Fruit fly (Drosophila melanogaster): ENCODE results near the gene CrebA.

Gene CrebA

dm6 chr3L:15553993-15554644 lies 18.9 kb downstream of the CrebA start, which contains the start of gene AGO2 (continued):
- no peak for TF ChIP-seq pan (optimal IDR thresholded peaks at IDR 0.05)
- no peak for TF ChIP-seq pan (GFP tag; optimal IDR thresholded peaks at IDR 0.05 in 1 of 2, IDR thresholded peaks at IDR 0.05 in 1 of 2)
- TF ChIP-seq HLH4C (GFP tag; IDR thresholded peaks at IDR 0.05; ENCODE audit: partially characterized antibody) = peak; percentile 77
- TF ChIP-seq nom (GFP tag; optimal IDR thresholded peaks at IDR 0.05) = peak; percentile 100
- TF ChIP-seq knrl (GFP tag; IDR thresholded peaks at IDR 0.05; ENCODE audit: partially characterized antibody) = peak; percentile 52; the same call in 2 of the 3 replicates
- TF ChIP-seq pb (GFP tag; optimal IDR thresholded peaks at IDR 0.05) = peak; percentile 39
- TF ChIP-seq eyg (GFP tag; optimal IDR thresholded peaks at IDR 0.05) = peak; percentile 0
- no peak for TF ChIP-seq NK7.1 (GFP tag; optimal IDR thresholded peaks at IDR 0.05)
- TF ChIP-seq CG16863 (GFP tag; optimal IDR thresholded peaks at IDR 0.05) = no peak
- peak; percentile 50 for TF ChIP-seq her (GFP tag; optimal IDR thresholded peaks at IDR 0.05)
- no peak for TF ChIP-seq Lim3 (GFP tag; IDR thresholded peaks at IDR 0.05)
- TF ChIP-seq CG7839 (tag; optimal IDR thresholded peaks at IDR 0.05) = no peak
- peak; percentile 47 for TF ChIP-seq onecut (GFP tag; IDR thresholded peaks at IDR 0.05)
- TF ChIP-seq CG11504 (tag; optimal IDR thresholded peaks at IDR 0.05) = peak; percentile 76
- no peak for TF ChIP-seq CG1233 (GFP tag; optimal IDR thresholded peaks at IDR 0.05)
- TF ChIP-seq CG10147 (GFP tag; optimal IDR thresholded peaks at IDR 0.05) = peak; percentile 38
- TF ChIP-seq mld (GFP tag; IDR thresholded peaks at IDR 0.05; ENCODE audit: partially characterized antibody) = no peak; the same call in 2 of the 3 replicates
- no peak for TF ChIP-seq CG7928 (GFP tag; optimal IDR thresholded peaks at IDR 0.05)
- no peak for TF ChIP-seq CG4328 (GFP tag; optimal IDR thresholded peaks at IDR 0.05)
- peak; percentile 33 for TF ChIP-seq exex (tag; optimal IDR thresholded peaks at IDR 0.05)
- peak; percentile 69 for TF ChIP-seq bbx (GFP tag; IDR thresholded peaks at IDR 0.05; ENCODE audit: partially characterized antibody)
- no peak for TF ChIP-seq tgo (GFP tag; IDR thresholded peaks at IDR 0.05)
- TF ChIP-seq repo (GFP tag; optimal IDR thresholded peaks at IDR 0.05) = no peak
- no peak for TF ChIP-seq Lhr (GFP tag; optimal IDR thresholded peaks at IDR 0.05)
- TF ChIP-seq CG7745 (tag; optimal IDR thresholded peaks at IDR 0.05) = no peak
- no peak for TF ChIP-seq Atf3 (GFP tag; optimal IDR thresholded peaks at IDR 0.05)
- TF ChIP-seq CG7963 (GFP tag; IDR thresholded peaks at IDR 0.05; ENCODE audit: partially characterized antibody) = peak; percentile 64; the same call in 2 of the 3 replicates
- TF ChIP-seq Xbp1 (GFP tag; optimal IDR thresholded peaks at IDR 0.05) = no peak
- no peak for TF ChIP-seq Deaf1 (tag; optimal IDR thresholded peaks at IDR 0.05)
- no peak for TF ChIP-seq H2.0 (GFP tag; IDR thresholded peaks at IDR 0.05)
- TF ChIP-seq CG15696 (tag; optimal IDR thresholded peaks at IDR 0.05) = no peak
- no peak for TF ChIP-seq Poxn (GFP tag; IDR thresholded peaks at IDR 0.05)
- TF ChIP-seq lab (GFP tag; optimal IDR thresholded peaks at IDR 0.05) = no peak
- TF ChIP-seq CG7987 (GFP tag; optimal IDR thresholded peaks at IDR 0.05) = no peak
- TF ChIP-seq Dbx (GFP tag; IDR thresholded peaks at IDR 0.05) = 0 out of 3 replicates have a peak, but pooled peaks have one; percentile 34
- TF ChIP-seq Rx (GFP tag; IDR thresholded peaks at IDR 0.05) = no peak
- TF ChIP-seq grau (tag; optimal IDR thresholded peaks at IDR 0.05) = no peak
- no peak for TF ChIP-seq ken (GFP tag; IDR thresholded peaks at IDR 0.05)
- TF ChIP-seq CG15479 (GFP tag; optimal IDR thresholded peaks at IDR 0.05) = no peak
- TF ChIP-seq amos (GFP tag; IDR thresholded peaks at IDR 0.05; ENCODE audit: partially characterized antibody) = peak; percentile 74
- TF ChIP-seq CG8388 (GFP tag; optimal IDR thresholded peaks at IDR 0.05) = no peak
- no peak for TF ChIP-seq Ssrp (tag; optimal IDR thresholded peaks at IDR 0.05)
- no peak for TF ChIP-seq Hmx (GFP tag; optimal IDR thresholded peaks at IDR 0.05)
- TF ChIP-seq Gsc (GFP tag; IDR thresholded peaks at IDR 0.05) = no peak
- no peak for TF ChIP-seq CG10321 (GFP tag; IDR thresholded peaks at IDR 0.05)
- TF ChIP-seq Elba2 (GFP tag; optimal IDR thresholded peaks at IDR 0.05) = no peak
- no peak for TF ChIP-seq CG3281 (GFP tag; optimal IDR thresholded peaks at IDR 0.05)
- TF ChIP-seq Camta (GFP tag; optimal IDR thresholded peaks at IDR 0.05) = no peak
- TF ChIP-seq sens (GFP tag) = no peak
- no peak for TF ChIP-seq Dfd (GFP tag; optimal IDR thresholded peaks at IDR 0.05)

Measured in whole organism, embryonic.